Fruit fly (Drosophila melanogaster) whole organism, embryonic: ENCODE results near the gene TwdlL.

Source experiments
- BEAF-32 ChIP-seq: fragments of 200-800 bp; sonication (Bioruptor generic); optimal IDR thresholded peaks from 3 replicates; lab custom pipeline; 2017; ENCODE audit warnings: missing biosample characterization, missing genetic modification characterization, mild to moderate bottlenecking, moderate library complexity, missing genetic modification reagents
- CG10267 ChIP-seq: fragments of 200-800 bp; sonication (Bioruptor generic); optimal IDR thresholded peaks from 2 replicates; lab custom pipeline; 2018; ENCODE audit warnings: missing biosample characterization, mild to moderate bottlenecking, missing genetic modification characterization, moderate library complexity
- CG1529 ChIP-seq: fragments of 200-800 bp; sonication (Bioruptor generic); optimal IDR thresholded peaks from 3 replicates; lab custom pipeline; 2018; ENCODE audit warnings: missing biosample characterization, missing genetic modification characterization
- CG1647 ChIP-seq: fragments of 200-800 bp; sonication (Bioruptor generic); optimal IDR thresholded peaks from 3 replicates; lab custom pipeline; 2016; ENCODE audit warnings: missing biosample characterization, missing genetic modification characterization
- CG2712 ChIP-seq: fragments of 200-800 bp; optimal IDR thresholded peaks from 3 replicates; lab custom pipeline; 2019; ENCODE audit warnings: missing biosample characterization, mild to moderate bottlenecking, missing genetic modification characterization, moderate library complexity
- CG9817 ChIP-seq: fragments of 200-800 bp; sonication (Bioruptor generic); optimal IDR thresholded peaks from 2 replicates; lab custom pipeline; 2018; ENCODE audit warnings: missing biosample characterization, mild to moderate bottlenecking, missing genetic modification characterization, moderate library complexity
- Poxn ChIP-seq: fragments of 200-800 bp; sonication (Bioruptor generic); IDR thresholded peaks from 2 replicates; pipeline ENCODE4 v1.3.6; 2022; ENCODE audit warnings: missing biosample characterization, missing genetic modification characterization
- croc ChIP-seq: fragments of 200-800 bp; sonication (Bioruptor generic); conservative IDR thresholded peaks from 3 replicates; pipeline ENCODE4 v1.3.6; 2022; ENCODE audit warnings: missing biosample characterization, missing genetic modification characterization
- peb ChIP-seq: fragments of 200-800 bp; sonication (Bioruptor generic); IDR thresholded peaks from 2 replicates; pipeline ENCODE4 v1.3.6; 2022; ENCODE audit warnings: missing biosample characterization, missing genetic modification characterization
- usp ChIP-seq: fragments of >200 bp; optimal IDR thresholded peaks from 2 replicates; lab custom pipeline; 2017; ENCODE audit warnings: missing biosample characterization, missing genetic modification characterization
- zfh1 ChIP-seq: fragments of 200-800 bp; sonication (Bioruptor generic); IDR thresholded peaks from 3 replicates; pipeline ENCODE4 v1.3.6; 2022; ENCODE audit warnings: missing biosample characterization, missing genetic modification characterization

dm6 chr3R:26618818-26619217 lies 6.6 kb downstream of the TwdlL start, which contains the start of gene TwdlM:
- TF ChIP-seq CG1529 (no peak), BEAF-32 (GFP tag; lab: Kevin White, UChicago) (no peak), CG9817 (tag; lab: Kevin White, UChicago) (no peak), Poxn (GFP tag; lab: Robert Waterston, UW) (no peak), zfh1 (GFP tag; lab: Robert Waterston, UW) (no peak), croc (no peak), usp (GFP tag; lab: Kevin White, UChicago) (no peak), peb (GFP tag; lab: Robert Waterston, UW) (no peak), CG1647 (no peak), CG2712 (tag; lab: Kevin White, UChicago) (no peak), CG10267 (no peak)
